Fruit fly (Drosophila melanogaster) whole organism, embryonic: ENCODE measurements around the gene GCC88.

Source experiments
- CG12155 ChIP-seq: fragments of 200-800 bp; sonication (Bioruptor generic); optimal IDR thresholded peaks from 3 replicates; lab custom pipeline; 2016; ENCODE audit warnings: missing biosample characterization, missing genetic modification characterization
- Dek ChIP-seq: fragments of 200-800 bp; sonication (Bioruptor generic); optimal IDR thresholded peaks from 3 replicates; lab custom pipeline; 2019; ENCODE audit warnings: missing biosample characterization, mild to moderate bottlenecking, missing genetic modification characterization, moderate library complexity
- dati ChIP-seq: fragments of 200-800 bp; sonication (Bioruptor generic); IDR thresholded peaks from 2 replicates; pipeline ENCODE4 v1.3.6; 2022; ENCODE audit warnings: missing biosample characterization, missing genetic modification characterization
- hkb ChIP-seq, 2 experiments: fragments of 200-800 bp in 1 of 2; fragments of >200 bp in 1 of 2; sonication (Bioruptor generic) in 1 of 2; IDR thresholded peaks in 1 of 2; optimal IDR thresholded peaks in 1 of 2; 2 replicates each; pipeline versions ENCODE4 v1.3.6 to Lab custom; 2017 to 2022; ENCODE audit warnings: missing biosample characterization in 1 of 2, missing genetic modification characterization in 1 of 2

dm6 chr3R:11208766-11209331 is 21.6 kb downstream of the GCC88 start:
- TF ChIP-seq Dek (tag; lab: Kevin White, UChicago) (no peak), hkb (optimal IDR thresholded peaks at IDR 0.05; lab: Kevin White, UChicago) (no peak), hkb (GFP tag; IDR thresholded peaks at IDR 0.05; lab: Robert Waterston, UW) (no peak), dati (no peak), CG12155 (GFP tag; lab: Kevin White, UChicago) (no peak)
